Fruit fly (Drosophila melanogaster) Kc167 (cell line): ENCODE data around the gene CG5612.

Experiments used
- Sin3A ChIP-seq: fragments of >200 bp; optimal IDR thresholded peaks from 2 replicates; lab custom pipeline; 2018; ENCODE audit warnings: missing external identifiers
- insv ChIP-seq: fragments of >200 bp; optimal IDR thresholded peaks from 3 replicates; lab custom pipeline; 2018; ENCODE audit warnings: missing external identifiers
- psq ChIP-seq: fragments of >200 bp; optimal IDR thresholded peaks from 2 replicates; lab custom pipeline; 2017; ENCODE audit warnings: missing external identifiers
- ttk ChIP-seq: sonication (Bioruptor generic); optimal IDR thresholded peaks from 2 replicates; lab custom pipeline; 2017; ENCODE audit warnings: missing external identifiers

dm6 chr3R:27636720-27637119 lies 10.9 kb upstream of the CG5612 start:
- TF ChIP-seq ttk: no peak
- no peak for TF ChIP-seq psq
- no peak for TF ChIP-seq insv
- TF ChIP-seq Sin3A (lab: Kevin White, UChicago): no peak
